Worm (Caenorhabditis elegans) whole organism, young adult: Measurements from ENCODE around the gene tag-164.

Source experiments
- C06A6.2 ChIP-seq: fragments of 200-800 bp; sonication (Bioruptor generic); conservative IDR thresholded peaks from 2 replicates; pipeline ENCODE4 v1.3.6; 2022; ENCODE audit warnings: missing genetic modification characterization, missing compliant biosample characterization
- F33H1.4 ChIP-seq: fragments of 200-800 bp; sonication (Bioruptor generic); IDR thresholded peaks from 2 replicates; pipeline ENCODE4 v1.3.6; 2022; ENCODE audit warnings: missing genetic modification reagents, missing genetic modification characterization, missing compliant biosample characterization
- F49E8.2 ChIP-seq: sonication (generic microtip); optimal IDR thresholded peaks from 3 replicates; lab custom pipeline; 2017; ENCODE audit warnings: missing genetic modification characterization, mild to moderate bottlenecking, missing compliant biosample characterization, antibody characterized with exemption, moderate library complexity; ENCODE audit not compliant: insufficient read depth
- F55B11.4 ChIP-seq: sonication (generic microtip); optimal IDR thresholded peaks from 2 replicates; lab custom pipeline; 2016; ENCODE audit warnings: missing compliant biosample characterization, missing genetic modification characterization, borderline replicate concordance; ENCODE audit not compliant: insufficient read depth
- T26A5.8 ChIP-seq: sonication (generic microtip); optimal IDR thresholded peaks from 2 replicates; lab custom pipeline; 2016; ENCODE audit warnings: missing genetic modification characterization, missing compliant biosample characterization
- Y53G8AR.9 ChIP-seq: fragments of 200-800 bp; sonication (Bioruptor generic); conservative IDR thresholded peaks from 2 replicates; pipeline ENCODE4 v1.3.6; 2022; ENCODE audit warnings: missing genetic modification reagents, missing genetic modification characterization, missing compliant biosample characterization
- Y67H2A.10 ChIP-seq: fragments of 200-800 bp; sonication (Bioruptor generic); conservative IDR thresholded peaks from 2 replicates; pipeline ENCODE4 v1.3.6; 2022; ENCODE audit warnings: missing genetic modification reagents, missing genetic modification characterization, missing compliant biosample characterization
- Y79H2A.3 ChIP-seq: fragments of 200-800 bp; sonication (Bioruptor generic); conservative IDR thresholded peaks from 2 replicates; pipeline ENCODE4 v1.3.6; 2022; ENCODE audit warnings: missing genetic modification reagents, missing genetic modification characterization, missing compliant biosample characterization
- akir-1 ChIP-seq: fragments of 200-800 bp; sonication (Bioruptor generic); optimal IDR thresholded peaks from 2 replicates; lab custom pipeline; 2018; ENCODE audit warnings: mild to moderate bottlenecking, missing genetic modification characterization, moderate library complexity, missing compliant biosample characterization
- atf-7 ChIP-seq: sonication (generic microtip); optimal IDR thresholded peaks from 2 replicates; lab custom pipeline; 2017; ENCODE audit warnings: mild to moderate bottlenecking, missing genetic modification characterization, missing compliant biosample characterization
- bed-1 ChIP-seq: fragments of 200-800 bp; sonication (Bioruptor generic); IDR thresholded peaks from 2 replicates; pipeline ENCODE4 v1.3.6; 2022; ENCODE audit warnings: missing genetic modification reagents, missing genetic modification characterization, missing compliant biosample characterization
- bed-2 ChIP-seq: fragments of 200-800 bp; sonication (Bioruptor generic); IDR thresholded peaks from 2 replicates; pipeline ENCODE4 v1.3.6; 2022; ENCODE audit warnings: missing genetic modification reagents, missing genetic modification characterization, missing compliant biosample characterization
- ccch-3 ChIP-seq: fragments of 200-800 bp; sonication (Bioruptor generic); optimal IDR thresholded peaks from 2 replicates; lab custom pipeline; 2018; ENCODE audit warnings: mild to moderate bottlenecking, missing genetic modification characterization, missing compliant biosample characterization
- cebp-1 ChIP-seq, 2 experiments: fragments of 200-800 bp in 1 of 2; sonication (Bioruptor generic) in 1 of 2; sonication (generic microtip) in 1 of 2; IDR thresholded peaks in 1 of 2; optimal IDR thresholded peaks in 1 of 2; 2 replicates each; pipeline versions ENCODE4 v1.3.6 to Lab custom; 2017 to 2022; ENCODE audit warnings: missing compliant biosample characterization in 2 of 2, missing genetic modification characterization in 2 of 2, mild to moderate bottlenecking in 1 of 2, missing genetic modification reagents in 1 of 2, moderate library complexity in 1 of 2
- ceh-100 ChIP-seq: fragments of 200-800 bp; sonication (Bioruptor generic); IDR thresholded peaks from 2 replicates; pipeline ENCODE4 v1.3.6; 2022; ENCODE audit warnings: missing genetic modification reagents, missing genetic modification characterization, missing compliant biosample characterization
- ceh-40 ChIP-seq: fragments of 200-800 bp; sonication (Bioruptor generic); IDR thresholded peaks from 2 replicates; pipeline ENCODE4 v1.3.6; 2022; ENCODE audit warnings: missing genetic modification characterization, missing compliant biosample characterization
- ceh-91 ChIP-seq: fragments of 200-800 bp; sonication (Bioruptor generic); IDR thresholded peaks from 2 replicates; pipeline ENCODE4 v1.3.6; 2022; ENCODE audit warnings: missing genetic modification reagents, missing genetic modification characterization, missing compliant biosample characterization
- hlh-12 ChIP-seq: sonication (generic microtip); optimal IDR thresholded peaks from 2 replicates; lab custom pipeline; 2016; ENCODE audit warnings: missing genetic modification characterization, missing compliant biosample characterization
- hmg-1.2 ChIP-seq: fragments of 200-800 bp; sonication (Bioruptor generic); IDR thresholded peaks from 2 replicates; pipeline ENCODE4 v1.3.6; 2022; ENCODE audit warnings: missing genetic modification reagents, missing genetic modification characterization, missing compliant biosample characterization
- hsf-1 ChIP-seq: fragments of 200-800 bp; sonication (Bioruptor generic); IDR thresholded peaks from 2 replicates; pipeline ENCODE4 v1.3.6; 2022; ENCODE audit warnings: missing genetic modification reagents, missing genetic modification characterization, missing compliant biosample characterization
- let-607 ChIP-seq, 2 experiments: fragments of 200-800 bp in 1 of 2; sonication (Bioruptor generic) in 1 of 2; sonication (generic microtip) in 1 of 2; optimal IDR thresholded peaks; 2 replicates each; lab custom pipeline; 2016 to 2018; ENCODE audit warnings: mild to moderate bottlenecking in 2 of 2, missing compliant biosample characterization in 2 of 2, missing genetic modification characterization in 2 of 2, moderate library complexity in 2 of 2, missing genotype in 1 of 2
- lin-26 ChIP-seq: fragments of 200-800 bp; sonication (Bioruptor generic); IDR thresholded peaks from 2 replicates; pipeline ENCODE4 v1.3.6; 2022; ENCODE audit warnings: missing genetic modification reagents, missing genetic modification characterization, missing compliant biosample characterization
- lin-54 ChIP-seq: fragments of 200-800 bp; sonication (Bioruptor generic); optimal IDR thresholded peaks from 2 replicates; lab custom pipeline; 2018; ENCODE audit warnings: mild to moderate bottlenecking, missing genetic modification characterization, missing compliant biosample characterization
- lsl-1 ChIP-seq: fragments of 200-800 bp; sonication (Bioruptor generic); optimal IDR thresholded peaks from 2 replicates; lab custom pipeline; 2018; ENCODE audit warnings: mild to moderate bottlenecking, missing genetic modification characterization, moderate library complexity, missing compliant biosample characterization
- lsy-27 ChIP-seq: sonication (generic microtip); optimal IDR thresholded peaks from 2 replicates; lab custom pipeline; 2017; ENCODE audit warnings: missing genetic modification characterization, mild to moderate bottlenecking, missing compliant biosample characterization, antibody characterized with exemption, missing genotype, borderline replicate concordance; ENCODE audit not compliant: insufficient read depth
- madf-3 ChIP-seq: fragments of 200-800 bp; sonication (Bioruptor generic); IDR thresholded peaks from 2 replicates; pipeline ENCODE4 v1.3.6; 2022; ENCODE audit warnings: missing genetic modification reagents, missing genetic modification characterization, missing compliant biosample characterization
- nfyb-1 ChIP-seq: fragments of 200-800 bp; sonication (Bioruptor generic); IDR thresholded peaks from 2 replicates; pipeline ENCODE4 v1.3.6; 2022; ENCODE audit warnings: missing genetic modification reagents, missing genetic modification characterization, missing compliant biosample characterization
- nhr-80 ChIP-seq: sonication (generic microtip); optimal IDR thresholded peaks from 2 replicates; lab custom pipeline; 2016; ENCODE audit warnings: missing genetic modification characterization, missing compliant biosample characterization
- pbrm-1 ChIP-seq: fragments of 200-800 bp; sonication (Bioruptor generic); IDR thresholded peaks from 2 replicates; pipeline ENCODE4 v1.3.6; 2022; ENCODE audit warnings: missing genetic modification reagents, missing genetic modification characterization, missing compliant biosample characterization
- pha-4 ChIP-seq: fragments of 150-350 bp; sonication (generic microtip); optimal IDR thresholded peaks from 2 replicates; lab custom pipeline; 2014; ENCODE audit warnings: missing biosample characterization, missing genetic modification reagents, missing genetic modification characterization
- rcor-1 ChIP-seq: fragments of 200-800 bp; sonication (Bioruptor generic); IDR thresholded peaks from 2 replicates; pipeline ENCODE4 v1.3.6; 2022; ENCODE audit warnings: missing genetic modification reagents, missing genetic modification characterization, missing compliant biosample characterization
- rec-8 ChIP-seq, 2 experiments: sonication (generic microtip); optimal IDR thresholded peaks; 2 replicates each; lab custom pipeline; 2016; ENCODE audit warnings: mild to moderate bottlenecking in 2 of 2, missing genetic modification characterization in 2 of 2, missing genetic modification reagents in 2 of 2, missing genotype in 2 of 2, missing biosample characterization in 1 of 2, missing compliant biosample characterization in 1 of 2, moderate library complexity in 1 of 2
- snpc-1.1 ChIP-seq: sonication (generic microtip); optimal IDR thresholded peaks from 2 replicates; lab custom pipeline; 2017; ENCODE audit warnings: missing genetic modification characterization, mild to moderate bottlenecking, missing compliant biosample characterization, antibody characterized with exemption, moderate library complexity, missing genotype, missing genetic modification reagents; ENCODE audit not compliant: insufficient read depth
- snpc-1.3 ChIP-seq: sonication (generic microtip); optimal IDR thresholded peaks from 2 replicates; lab custom pipeline; 2017; ENCODE audit warnings: missing genetic modification characterization, mild to moderate bottlenecking, missing compliant biosample characterization, antibody characterized with exemption, moderate library complexity, missing genotype, missing genetic modification reagents; ENCODE audit not compliant: insufficient read depth
- sptf-2 ChIP-seq: fragments of 200-800 bp; sonication (Bioruptor generic); optimal IDR thresholded peaks from 2 replicates; lab custom pipeline; 2018; ENCODE audit warnings: mild to moderate bottlenecking, missing genetic modification characterization, missing compliant biosample characterization
- zfh-2 ChIP-seq: fragments of 200-800 bp; sonication (Bioruptor generic); conservative IDR thresholded peaks from 2 replicates; pipeline ENCODE4 v1.3.6; 2022; ENCODE audit warnings: missing genetic modification reagents, missing genetic modification characterization, missing compliant biosample characterization
- zim-3 ChIP-seq: sonication (generic microtip); optimal IDR thresholded peaks from 2 replicates; lab custom pipeline; 2017; ENCODE audit warnings: mild to moderate bottlenecking, missing genetic modification characterization, moderate library complexity, missing compliant biosample characterization
- ztf-26 ChIP-seq: sonication (generic microtip); optimal IDR thresholded peaks from 2 replicates; lab custom pipeline; 2017; ENCODE audit warnings: missing genetic modification characterization, missing compliant biosample characterization

The tag-164 gene

ce11 chrIII:13457305-13457704 lies 2.0 kb upstream of the tag-164 start:
- TF ChIP-seq lsl-1 (GFP tag; lab: Kevin White, UChicago) = no peak
- peak; percentile 25 for TF ChIP-seq lin-54
- TF ChIP-seq Y53G8AR.9 (GFP tag; lab: Robert Waterston, UW) = 0 out of 2 replicates have a peak, but pooled peaks have one; percentile 26

ce11 chrIII:13461535-13461934 lies 2.2 kb downstream of the tag-164 start:
- TF ChIP-seq lin-26 (GFP tag; lab: Robert Waterston, UW) (no peak), madf-3 (GFP tag; lab: Robert Waterston, UW) (0 out of 2 replicates have a peak, but pooled peaks have one; percentile 19)

ce11 chrIII:13462138-13462634 lies 2.8 kb downstream of the tag-164 start, which contains the start of the genes abcf-2 and T27E9.2:
TSS of gene abcf-2 (minus strand) at chrIII:13462238.
TSS of gene T27E9.2 (minus strand) at chrIII:13462584.
- TF ChIP-seq lsy-27 (tag; lab: Kevin White, UChicago) (no peak), Y67H2A.10 (no peak), nhr-80 (no peak), cebp-1 (GFP tag; IDR thresholded peaks at IDR 0.05; lab: Robert Waterston, UW) (no peak), cebp-1 (tag; optimal IDR thresholded peaks at IDR 0.05; lab: Kevin White, UChicago) (peak; percentile 29), nfyb-1 (GFP tag; lab: Robert Waterston, UW) (no peak), rcor-1 (no peak), akir-1 (GFP tag; lab: Kevin White, UChicago) (no peak), zfh-2 (GFP tag; lab: Robert Waterston, UW) (no peak), let-607 (tag; optimal IDR thresholded peaks at IDR 0.05; lab: Kevin White, UChicago) (no peak), lsl-1 (GFP tag; lab: Kevin White, UChicago) (peak; percentile 16), zim-3 (no peak), hsf-1 (0 out of 2 replicates have a peak, but pooled peaks have one; percentile 26), pbrm-1 (GFP tag; lab: Robert Waterston, UW) (0 out of 2 replicates have a peak, but pooled peaks have one; percentile 31), ceh-40 (GFP tag; lab: Robert Waterston, UW) (no peak), ceh-100 (no peak), hmg-1.2 (GFP tag; lab: Robert Waterston, UW) (0 out of 2 replicates have a peak, but pooled peaks have one; percentile 6), T26A5.8 (tag; lab: Kevin White, UChicago) (no peak), F55B11.4 (tag; lab: Kevin White, UChicago) (no peak), Y79H2A.3 (GFP tag; lab: Robert Waterston, UW) (no peak), snpc-1.1 (tag; lab: Kevin White, UChicago) (no peak), bed-2 (no peak)
- TF ChIP-seq, all 124 proteins: peak for 5

- peak; percentile 85 for TF ChIP-seq ztf-26 (tag; lab: Kevin White, UChicago)
- peak; percentile 14 to 77 for TF ChIP-seq let-607 (tag; optimal IDR thresholded peaks at IDR 0.05; lab: Kevin White, UChicago)
- no peak for TF ChIP-seq F55B11.4 (tag; lab: Kevin White, UChicago)
- TF ChIP-seq F49E8.2 (tag; lab: Kevin White, UChicago) = peak; percentile 10
- TF ChIP-seq ccch-3 (GFP tag; lab: Kevin White, UChicago) = no peak
- TF ChIP-seq zfh-2 (GFP tag; lab: Robert Waterston, UW) = peak; percentile 96
- TF ChIP-seq Y53G8AR.9 (GFP tag; lab: Robert Waterston, UW) = peak; percentile 95
- peak; percentile 22 for TF ChIP-seq sptf-2 (GFP tag; lab: Kevin White, UChicago)
- peak; percentile 99 for TF ChIP-seq F33H1.4 (GFP tag; lab: Robert Waterston, UW)
- TF ChIP-seq bed-1 (GFP tag; lab: Robert Waterston, UW) = no peak
- peak; percentile 81 for TF ChIP-seq atf-7
- peak; percentile 99 for TF ChIP-seq lin-54
- TF ChIP-seq ceh-91 (GFP tag; lab: Robert Waterston, UW) = peak; percentile 78
- no peak for TF ChIP-seq hlh-12 (tag; lab: Kevin White, UChicago)
- TF ChIP-seq snpc-1.3 (tag; lab: Kevin White, UChicago) = peak; percentile 84
- TF ChIP-seq rec-8 (tag; optimal IDR thresholded peaks at IDR 0.05; lab: Kevin White, UChicago) = no peak
- no peak for TF ChIP-seq pha-4
- TF ChIP-seq cebp-1 (GFP tag; IDR thresholded peaks at IDR 0.05; lab: Robert Waterston, UW) = peak; percentile 69
- TF ChIP-seq cebp-1 (tag; optimal IDR thresholded peaks at IDR 0.05; lab: Kevin White, UChicago) = peak; percentile 84
- TF ChIP-seq madf-3 (GFP tag; lab: Robert Waterston, UW) = peak; percentile 91
- TF ChIP-seq C06A6.2 = peak; percentile 81
Observed at ce11 chrIII:13462965-13463783, 3.8 kb downstream of the tag-164 start, which contains the start of gene ant-1.1. TSS of gene ant-1.1 (plus strand) at chrIII:13463163.
